Worm (Caenorhabditis elegans) whole organism, mixed stage, embryonic: Measurements from ENCODE around the gene Y57A10A.31.
A peak's percentile ranks its signal among the peaks of the same experiment; 100 is the strongest.

Source experiments
- M03D4.4 ChIP-seq: sonication (generic microtip); optimal IDR thresholded peaks from 2 replicates; lab custom pipeline; 2017; ENCODE audit warnings: mild to moderate bottlenecking, missing genetic modification characterization, missing compliant biosample characterization
- bed-3 ChIP-seq: fragments of 200-800 bp; sonication (Bioruptor generic); optimal IDR thresholded peaks from 3 replicates; lab custom pipeline; 2018; ENCODE audit warnings: mild to moderate bottlenecking, missing genetic modification characterization, moderate library complexity, missing compliant biosample characterization
- blmp-1 ChIP-seq: fragments of 150-350 bp; optimal IDR thresholded peaks from 2 replicates; lab custom pipeline; 2014; ENCODE audit warnings: missing biosample characterization, missing genetic modification characterization
- ceh-39 ChIP-seq: fragments of 150-350 bp; optimal IDR thresholded peaks from 2 replicates; lab custom pipeline; 2014; ENCODE audit warnings: missing biosample characterization, missing genetic modification characterization
- ceh-43 ChIP-seq: fragments of 200-800 bp; sonication (Bioruptor generic); optimal IDR thresholded peaks from 2 replicates; lab custom pipeline; 2018; ENCODE audit warnings: mild to moderate bottlenecking, missing genetic modification characterization, moderate library complexity, missing compliant biosample characterization
- ceh-83 ChIP-seq: fragments of 200-800 bp; sonication (Bioruptor generic); optimal IDR thresholded peaks from 2 replicates; lab custom pipeline; 2018; ENCODE audit warnings: mild to moderate bottlenecking, missing genetic modification characterization, missing compliant biosample characterization
- ces-1 ChIP-seq: fragments of 150-350 bp; optimal IDR thresholded peaks from 2 replicates; lab custom pipeline; 2014; ENCODE audit warnings: missing biosample characterization, missing genetic modification reagents, missing genetic modification characterization
- cnd-1 ChIP-seq: fragments of 200-800 bp; sonication (Bioruptor generic); optimal IDR thresholded peaks from 2 replicates; lab custom pipeline; 2018; ENCODE audit warnings: mild to moderate bottlenecking, missing genetic modification characterization, missing compliant biosample characterization
- drap-1 ChIP-seq: fragments of 200-800 bp; sonication (Bioruptor generic); optimal IDR thresholded peaks from 3 replicates; lab custom pipeline; 2018; ENCODE audit warnings: mild to moderate bottlenecking, missing genetic modification characterization, missing compliant biosample characterization
- elt-1 ChIP-seq: sonication (generic microtip); optimal IDR thresholded peaks from 2 replicates; lab custom pipeline; 2017; ENCODE audit warnings: missing genetic modification characterization, mild to moderate bottlenecking, missing compliant biosample characterization, antibody characterized with exemption, moderate library complexity, borderline replicate concordance; ENCODE audit not compliant: insufficient read depth
- elt-3 ChIP-seq: fragments of 150-350 bp; optimal IDR thresholded peaks from 2 replicates; lab custom pipeline; 2014; ENCODE audit warnings: missing biosample characterization, missing genetic modification characterization
- flh-1 ChIP-seq: fragments of 200-800 bp; sonication (Bioruptor generic); optimal IDR thresholded peaks from 2 replicates; lab custom pipeline; 2018; ENCODE audit warnings: mild to moderate bottlenecking, missing genetic modification characterization, moderate library complexity, missing compliant biosample characterization
- hlh-1 ChIP-seq: fragments of 150-350 bp; optimal IDR thresholded peaks from 2 replicates; lab custom pipeline; 2014; ENCODE audit warnings: missing biosample characterization, missing genetic modification reagents, missing genetic modification characterization
- lin-13 ChIP-seq: fragments of 150-350 bp; optimal IDR thresholded peaks from 2 replicates; lab custom pipeline; 2014; ENCODE audit warnings: missing biosample characterization, missing genetic modification characterization
- lin-32 ChIP-seq: fragments of 200-800 bp; sonication (Bioruptor generic); optimal IDR thresholded peaks from 2 replicates; lab custom pipeline; 2018; ENCODE audit warnings: mild to moderate bottlenecking, missing genetic modification characterization, missing compliant biosample characterization
- lsy-2 ChIP-seq: fragments of 150-350 bp; optimal IDR thresholded peaks from 2 replicates; lab custom pipeline; 2014; ENCODE audit warnings: missing biosample characterization, missing genetic modification characterization
- mep-1 ChIP-seq: fragments of 150-350 bp; optimal IDR thresholded peaks from 2 replicates; lab custom pipeline; 2017; ENCODE audit warnings: missing biosample characterization, missing genetic modification reagents, missing genetic modification characterization, inconsistent platforms
- mls-2 ChIP-seq: sonication (generic microtip); optimal IDR thresholded peaks from 2 replicates; lab custom pipeline; 2016; ENCODE audit warnings: mild to moderate bottlenecking, missing genetic modification characterization, moderate library complexity, missing compliant biosample characterization
- nhr-12 ChIP-seq: fragments of 150-350 bp; optimal IDR thresholded peaks from 2 replicates; lab custom pipeline; 2014; ENCODE audit warnings: missing biosample characterization, missing genetic modification characterization
- nhr-2 ChIP-seq: fragments of 150-350 bp; optimal IDR thresholded peaks from 2 replicates; lab custom pipeline; 2014; ENCODE audit warnings: missing biosample characterization, missing genetic modification characterization
- nhr-237 ChIP-seq: fragments of 150-350 bp; optimal IDR thresholded peaks from 2 replicates; lab custom pipeline; 2014; ENCODE audit warnings: missing biosample characterization, missing genetic modification characterization
- nhr-28 ChIP-seq: fragments of 150-350 bp; optimal IDR thresholded peaks from 2 replicates; lab custom pipeline; 2014; ENCODE audit warnings: missing biosample characterization, missing genetic modification characterization
- nhr-76 ChIP-seq: sonication (generic microtip); optimal IDR thresholded peaks from 2 replicates; lab custom pipeline; 2017; ENCODE audit warnings: missing biosample characterization, missing genetic modification characterization
- pha-4 ChIP-seq: fragments of 150-350 bp; optimal IDR thresholded peaks from 2 replicates; lab custom pipeline; 2018; ENCODE audit warnings: missing biosample characterization, missing genetic modification reagents, missing genetic modification characterization
- snpc-4 ChIP-seq: fragments of 150-350 bp; optimal IDR thresholded peaks from 2 replicates; lab custom pipeline; 2014; ENCODE audit warnings: missing biosample characterization, missing genetic modification characterization
- sptf-1 ChIP-seq: sonication (generic microtip); optimal IDR thresholded peaks from 2 replicates; lab custom pipeline; 2017; ENCODE audit warnings: mild to moderate bottlenecking, missing genetic modification characterization, moderate library complexity, missing compliant biosample characterization
- tbx-8 ChIP-seq: fragments of 200-800 bp; sonication (Bioruptor generic); optimal IDR thresholded peaks from 2 replicates; lab custom pipeline; 2018; ENCODE audit warnings: mild to moderate bottlenecking, missing genetic modification characterization, moderate library complexity, missing compliant biosample characterization
- unc-120 ChIP-seq: sonication (generic microtip); optimal IDR thresholded peaks from 2 replicates; lab custom pipeline; 2017; ENCODE audit warnings: missing genetic modification characterization, missing compliant biosample characterization; ENCODE audit not compliant: poor library complexity, severe bottlenecking
- unc-39 ChIP-seq: fragments of 150-350 bp; optimal IDR thresholded peaks from 2 replicates; lab custom pipeline; 2014; ENCODE audit warnings: missing biosample characterization, missing genetic modification characterization
- unc-62 ChIP-seq: fragments of 150-350 bp; optimal IDR thresholded peaks from 2 replicates; lab custom pipeline; 2014; ENCODE audit warnings: missing biosample characterization, missing genetic modification reagents, missing genetic modification characterization
- zip-8 ChIP-seq: fragments of 150-350 bp; optimal IDR thresholded peaks from 2 replicates; lab custom pipeline; 2014; ENCODE audit warnings: missing biosample characterization, missing genetic modification characterization
- ztf-11 ChIP-seq: fragments of 150-350 bp; optimal IDR thresholded peaks from 2 replicates; lab custom pipeline; 2014; ENCODE audit warnings: missing biosample characterization, missing genetic modification characterization

Gene Y57A10A.31

DNA sequence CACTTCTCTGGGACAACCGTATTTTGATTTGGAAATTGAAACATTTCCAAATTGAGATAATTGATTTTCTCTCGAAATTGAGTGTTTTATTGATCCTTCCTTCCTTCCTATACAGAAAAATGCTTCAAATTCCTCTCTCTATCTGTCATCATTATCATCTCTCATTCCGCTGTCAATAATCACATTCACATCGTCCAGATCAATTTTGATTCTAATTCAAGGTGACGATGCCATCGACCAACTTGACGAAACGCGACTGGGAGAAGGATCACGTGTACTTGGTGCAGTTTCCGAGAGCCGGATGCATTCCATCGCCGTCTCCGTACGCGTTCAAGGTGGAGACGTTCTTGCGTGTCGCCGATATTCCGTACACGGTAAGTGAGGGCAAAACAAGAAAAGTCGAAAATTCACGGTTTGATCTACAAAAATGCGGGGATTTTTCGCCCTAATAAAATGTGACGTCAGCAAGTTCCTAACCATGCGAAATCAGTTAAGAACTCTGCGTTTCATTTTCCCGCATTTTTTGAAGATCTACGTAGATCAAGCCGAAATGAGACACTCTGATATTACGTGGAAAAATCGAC, 25.1 kb upstream of the Y57A10A.31 start, which contains the start of gene faxc-1:
faxc-1 (plus strand) TSS at position 222 of the 584 bp plus-strand sequence.
- no peak for TF ChIP-seq elt-1
- no peak for TF ChIP-seq nhr-237
- TF ChIP-seq unc-62 (GFP tag; lab: Kevin White, UChicago) = peak; percentile 48

DNA sequence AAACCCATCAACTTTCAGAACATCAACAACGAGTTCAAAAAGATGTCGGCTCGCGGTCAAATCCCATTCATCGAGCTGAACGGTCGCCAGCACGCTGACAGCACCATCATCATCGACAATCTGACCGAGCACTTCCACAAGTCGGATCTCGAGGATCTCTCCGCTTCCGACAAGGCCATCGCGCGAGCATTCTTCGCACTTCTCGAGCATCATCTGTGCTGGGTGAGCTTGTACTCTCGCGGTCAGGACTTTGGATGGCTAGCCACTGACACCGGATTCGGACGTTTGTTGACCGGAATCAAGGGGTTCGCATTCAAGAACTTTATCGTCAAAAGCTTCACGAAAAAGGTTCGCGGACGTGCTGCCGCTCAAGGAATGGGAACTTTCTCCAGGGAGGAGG, 24.3 kb upstream of the Y57A10A.31 start:
- TF ChIP-seq unc-62 (GFP tag; lab: Kevin White, UChicago) = no peak
- no peak for TF ChIP-seq ztf-11 (tag; lab: Kevin White, UChicago)
- TF ChIP-seq ceh-83 (GFP tag; lab: Kevin White, UChicago) = no peak
- no peak for TF ChIP-seq unc-39 (tag; lab: Kevin White, UChicago)
- TF ChIP-seq nhr-2 (tag; lab: Kevin White, UChicago) = no peak
- TF ChIP-seq ces-1 (GFP tag; lab: Kevin White, UChicago) = no peak
- no peak for TF ChIP-seq lin-13 (tag; lab: Kevin White, UChicago)

DNA sequence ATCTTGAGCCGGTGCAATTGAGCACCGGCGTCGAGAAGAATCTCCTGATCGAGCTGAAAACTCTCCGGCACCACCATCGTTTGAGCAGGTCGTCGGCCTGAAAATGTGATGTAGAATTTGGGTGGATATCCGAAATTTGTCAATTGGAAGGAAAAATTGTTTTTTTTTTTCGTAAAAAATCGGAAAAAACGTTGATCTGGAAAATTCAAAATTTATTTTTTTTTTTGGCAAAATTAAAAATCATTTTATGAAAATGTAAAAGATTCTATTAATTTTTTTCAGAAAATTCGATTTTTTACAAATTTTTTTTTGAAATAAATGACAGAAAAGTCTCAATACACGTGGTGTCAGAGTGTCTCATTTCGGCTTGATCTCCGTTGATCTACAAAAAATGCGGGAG, 23.0 kb upstream of the Y57A10A.31 start, which contains the start of gene tric-1B.1:
tric-1B.1 (minus strand) TSS at position 101 of the 400 bp plus-strand sequence.
- TF ChIP-seq unc-39 (tag; lab: Kevin White, UChicago) (no peak), nhr-12 (tag; lab: Kevin White, UChicago) (no peak), tbx-8 (no peak), cnd-1 (tag; lab: Kevin White, UChicago) (no peak), nhr-76 (no peak), snpc-4 (tag; lab: Kevin White, UChicago) (no peak), ceh-43 (no peak), ztf-11 (tag; lab: Kevin White, UChicago) (no peak), sptf-1 (tag; lab: Kevin White, UChicago) (no peak), mls-2 (tag; lab: Kevin White, UChicago) (no peak)

DNA sequence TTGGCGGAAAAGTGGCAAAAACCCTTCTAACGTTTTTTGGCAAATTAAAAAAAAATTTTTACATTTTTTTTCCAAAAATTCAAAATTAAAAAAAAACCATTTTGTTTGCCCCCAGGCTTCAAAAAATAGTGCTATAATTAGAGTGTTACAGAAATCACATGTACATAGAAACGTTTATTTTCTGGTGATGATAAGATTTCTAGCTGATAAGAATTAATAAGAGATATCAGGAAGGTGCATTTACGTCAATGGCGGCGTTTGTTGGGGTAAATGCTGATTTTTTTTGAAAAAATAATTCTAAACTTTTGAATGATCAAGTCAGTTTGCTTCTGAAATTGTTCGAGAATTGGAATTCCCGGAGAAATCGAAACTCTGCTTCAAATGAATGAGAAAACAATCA, 22.4 kb upstream of the Y57A10A.31 start:
- TF ChIP-seq lin-32 (no peak), nhr-28 (tag; lab: Kevin White, UChicago) (no peak), sptf-1 (tag; lab: Kevin White, UChicago) (no peak), ceh-43 (no peak), bed-3 (GFP tag; lab: Kevin White, UChicago) (no peak), nhr-76 (no peak), M03D4.4 (tag; lab: Kevin White, UChicago) (no peak), lsy-2 (no peak), unc-39 (tag; lab: Kevin White, UChicago) (no peak), hlh-1 (no peak)

DNA sequence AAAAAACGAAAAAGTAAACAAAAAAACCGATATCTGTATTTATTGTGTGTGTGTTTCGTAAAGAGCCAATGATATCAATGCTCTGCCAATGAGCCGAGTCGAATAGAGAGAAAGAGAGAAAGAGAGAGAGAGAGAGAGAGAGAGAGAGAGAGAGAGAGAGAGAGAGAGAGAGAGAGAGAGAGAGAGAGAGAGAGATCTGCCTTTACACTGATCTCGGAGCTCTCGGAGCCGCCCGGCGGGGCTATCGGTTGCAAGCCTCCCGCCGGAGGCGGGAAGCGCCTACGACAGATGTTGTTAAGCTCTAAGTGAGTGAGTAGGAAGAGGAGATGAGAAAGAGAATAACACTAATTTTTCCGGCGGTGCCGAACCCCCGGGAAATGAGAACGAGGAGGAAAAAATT, 20.3 kb upstream of the Y57A10A.31 start:
- TF ChIP-seq lin-13 (tag; lab: Kevin White, UChicago) = no peak
- no peak for TF ChIP-seq nhr-76
- no peak for TF ChIP-seq pha-4 (tag; lab: Kevin White, UChicago)
- TF ChIP-seq unc-120 = peak; percentile 31
- peak; percentile 59 for TF ChIP-seq M03D4.4 (tag; lab: Kevin White, UChicago)
- peak; percentile 71 for TF ChIP-seq hlh-1
- TF ChIP-seq mls-2 (tag; lab: Kevin White, UChicago) = no peak
- TF ChIP-seq unc-62 (GFP tag; lab: Kevin White, UChicago) = peak; percentile 0
- TF ChIP-seq sptf-1 (tag; lab: Kevin White, UChicago) = peak; percentile 50
- TF ChIP-seq, all 35 proteins: peak for 5

DNA sequence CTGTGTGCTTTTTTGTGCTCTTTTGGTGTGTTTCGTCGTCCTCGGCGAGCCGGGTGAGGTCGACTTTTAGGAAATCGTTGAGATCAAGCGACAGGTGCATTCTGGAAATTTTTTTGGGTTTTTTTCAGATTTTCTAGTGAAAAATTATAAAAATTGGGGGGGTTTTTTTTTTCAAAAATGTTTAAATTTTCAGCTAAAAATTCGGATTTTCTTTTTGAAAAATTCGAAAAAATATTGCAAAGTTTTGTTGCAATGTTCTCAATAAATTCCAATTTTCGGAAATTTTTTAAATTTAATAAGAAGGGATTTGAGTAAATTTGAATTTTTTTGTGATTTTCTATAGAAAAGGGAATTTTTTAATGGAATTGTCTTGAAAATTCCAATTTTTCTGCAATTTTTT, 14.2 kb upstream of the Y57A10A.31 start, which contains the start of gene Y57A10A.27:
Y57A10A.27 (minus strand) TSS at position 101 of the 400 bp plus-strand sequence.
- no peak for TF ChIP-seq ceh-39
- TF ChIP-seq ztf-11 (tag; lab: Kevin White, UChicago) = no peak
- no peak for TF ChIP-seq mep-1 (tag; lab: Kevin White, UChicago)
- TF ChIP-seq elt-3 (tag; lab: Kevin White, UChicago) = no peak
- no peak for TF ChIP-seq unc-120
- TF ChIP-seq nhr-76 = no peak
- TF ChIP-seq sptf-1 (tag; lab: Kevin White, UChicago) = no peak
- no peak for TF ChIP-seq blmp-1 (tag; lab: Kevin White, UChicago)
- TF ChIP-seq cnd-1 (tag; lab: Kevin White, UChicago) = no peak
- TF ChIP-seq zip-8 (tag; lab: Kevin White, UChicago) = no peak
- no peak for TF ChIP-seq lin-13 (tag; lab: Kevin White, UChicago)
- no peak for TF ChIP-seq mls-2 (tag; lab: Kevin White, UChicago)
- no peak for TF ChIP-seq M03D4.4 (tag; lab: Kevin White, UChicago)
- no peak for TF ChIP-seq lin-32
- TF ChIP-seq ceh-43 = no peak
- no peak for TF ChIP-seq drap-1 (GFP tag; lab: Kevin White, UChicago)
- TF ChIP-seq nhr-12 (tag; lab: Kevin White, UChicago) = no peak
- no peak for TF ChIP-seq tbx-8
- TF ChIP-seq lsy-2 = no peak
- TF ChIP-seq flh-1 (GFP tag; lab: Kevin White, UChicago) = no peak
